Worm (Caenorhabditis elegans) whole organism, L1 larva: ENCODE measurements around the gene F26F12.2.
A peak's percentile ranks its signal among the peaks of the same experiment; 100 is the strongest.

ENCODE experiments used
- elt-3 ChIP-seq, 6 experiments: fragments of 150-350 bp in 1 of 6; sonication (generic microtip); optimal IDR thresholded peaks; 2 replicates each; lab custom pipeline; 2017 to 2018; ENCODE audit warnings: missing biosample characterization in 6 of 6, missing genetic modification characterization in 6 of 6, inconsistent platforms in 1 of 6
- jun-1 ChIP-seq: fragments of 150-350 bp; optimal IDR thresholded peaks from 2 replicates; lab custom pipeline; 2014; ENCODE audit warnings: missing biosample characterization, missing genetic modification reagents, missing genetic modification characterization
- mep-1 ChIP-seq: fragments of 150-350 bp; optimal IDR thresholded peaks from 2 replicates; lab custom pipeline; 2014; ENCODE audit warnings: missing biosample characterization, missing genetic modification characterization
- nhr-28 ChIP-seq: fragments of 150-350 bp; optimal IDR thresholded peaks from 2 replicates; lab custom pipeline; 2014; ENCODE audit warnings: missing biosample characterization, missing genetic modification characterization
- snpc-4 ChIP-seq: fragments of 150-350 bp; optimal IDR thresholded peaks from 2 replicates; lab custom pipeline; 2014; ENCODE audit warnings: missing biosample characterization, missing genetic modification characterization
- unc-130 ChIP-seq: fragments of 150-350 bp; optimal IDR thresholded peaks from 2 replicates; lab custom pipeline; 2017; ENCODE audit warnings: missing biosample characterization, missing genetic modification characterization, inconsistent platforms

- TF ChIP-seq nhr-28 (tag; lab: Kevin White, UChicago) (no peak), jun-1 (tag; lab: Kevin White, UChicago) (no peak), snpc-4 (no peak), mep-1 (tag; lab: Kevin White, UChicago) (no peak), elt-3 (tag; optimal IDR thresholded peaks at IDR 0.05; lab: Kevin White, UChicago) (peak in 3 of 6 experiments; percentile 7 to 85 (median 13)), unc-130 (tag; lab: Kevin White, UChicago) (no peak)
Measured at ce11 chrV:5832799-5833198, 5.6 kb downstream of the F26F12.2 start.
